Worm (Caenorhabditis elegans) whole organism, L2 larva: Measurements from ENCODE around the gene sqv-7.
"Not testable (repeated sequence)": the region's sequence is repeated elsewhere in the genome, so short reads cannot be mapped to it uniquely, and the experiment has no call there.

Source experiments
- C34F6.9 ChIP-seq: fragments of 150-350 bp; optimal IDR thresholded peaks from 2 replicates; lab custom pipeline; 2014; ENCODE audit warnings: missing biosample characterization, missing genetic modification characterization
- F13H6.1 ChIP-seq: sonication (generic microtip); optimal IDR thresholded peaks from 2 replicates; lab custom pipeline; 2016; ENCODE audit warnings: missing genetic modification characterization, missing compliant biosample characterization
- R02D3.7 ChIP-seq: fragments of 150-350 bp; optimal IDR thresholded peaks from 2 replicates; lab custom pipeline; 2014; ENCODE audit warnings: missing biosample characterization, missing genetic modification characterization
- Y55F3AM.14 ChIP-seq: fragments of 200-800 bp; sonication (Bioruptor generic); optimal IDR thresholded peaks from 2 replicates; lab custom pipeline; 2018; ENCODE audit warnings: mild to moderate bottlenecking, missing genetic modification characterization, missing compliant biosample characterization
- alr-1 ChIP-seq: fragments of 150-350 bp; optimal IDR thresholded peaks from 2 replicates; lab custom pipeline; 2014; ENCODE audit warnings: missing biosample characterization, missing genetic modification characterization
- aly-2 ChIP-seq: fragments of 150-350 bp; optimal IDR thresholded peaks from 2 replicates; lab custom pipeline; 2014; ENCODE audit warnings: missing biosample characterization, missing genetic modification characterization
- ama-1 ChIP-seq: fragments of 150-350 bp; optimal IDR thresholded peaks from 2 replicates; lab custom pipeline; 2018; ENCODE audit warnings: inconsistent platforms
- blmp-1 ChIP-seq: sonication (generic microtip); optimal IDR thresholded peaks from 2 replicates; lab custom pipeline; 2017; ENCODE audit warnings: missing genetic modification characterization, mild to moderate bottlenecking, missing compliant biosample characterization, antibody characterized with exemption, moderate library complexity; ENCODE audit not compliant: insufficient read depth
- ceh-16 ChIP-seq: fragments of 150-350 bp; optimal IDR thresholded peaks from 2 replicates; lab custom pipeline; 2014; ENCODE audit warnings: missing biosample characterization, missing genetic modification characterization
- crh-2 ChIP-seq: sonication (generic microtip); optimal IDR thresholded peaks from 2 replicates; lab custom pipeline; 2017; ENCODE audit warnings: missing biosample characterization, missing genetic modification characterization
- dmd-4 ChIP-seq: sonication (generic microtip); optimal IDR thresholded peaks from 2 replicates; lab custom pipeline; 2017; ENCODE audit warnings: missing biosample characterization, missing genetic modification characterization
- elt-1 ChIP-seq: fragments of 150-350 bp; optimal IDR thresholded peaks from 2 replicates; lab custom pipeline; 2014; ENCODE audit warnings: missing biosample characterization, missing genetic modification characterization
- elt-3 ChIP-seq: sonication (generic microtip); optimal IDR thresholded peaks from 2 replicates; lab custom pipeline; 2017; ENCODE audit warnings: missing biosample characterization, missing genetic modification characterization
- gmeb-1 ChIP-seq: fragments of 150-350 bp; optimal IDR thresholded peaks from 2 replicates; lab custom pipeline; 2014; ENCODE audit warnings: missing biosample characterization, missing genetic modification characterization
- lin-11 ChIP-seq: fragments of 150-350 bp; sonication (generic microtip); optimal IDR thresholded peaks from 2 replicates; lab custom pipeline; 2014; ENCODE audit warnings: missing biosample characterization, missing genetic modification characterization, inconsistent platforms, mixed read lengths
- lin-39 ChIP-seq: fragments of 150-350 bp; optimal IDR thresholded peaks from 2 replicates; lab custom pipeline; 2014; ENCODE audit warnings: missing biosample characterization, missing genetic modification reagents, missing genetic modification characterization
- lsy-2 ChIP-seq, 2 experiments: fragments of 150-350 bp in 1 of 2; sonication (generic microtip) in 1 of 2; optimal IDR thresholded peaks; 2 replicates each; lab custom pipeline; 2014 to 2017; ENCODE audit warnings: missing biosample characterization in 2 of 2, missing genetic modification characterization in 2 of 2
- mab-5 ChIP-seq: fragments of 150-350 bp; optimal IDR thresholded peaks from 2 replicates; lab custom pipeline; 2014; ENCODE audit warnings: missing biosample characterization, missing genetic modification characterization
- mbf-1 ChIP-seq: sonication (generic microtip); optimal IDR thresholded peaks from 2 replicates; lab custom pipeline; 2017; ENCODE audit warnings: missing biosample characterization, missing genetic modification characterization
- mdl-1 ChIP-seq, 2 experiments: fragments of 150-350 bp in 1 of 2; sonication (generic microtip) in 1 of 2; optimal IDR thresholded peaks; 2 replicates each; lab custom pipeline; 2017; ENCODE audit warnings: missing biosample characterization in 2 of 2, missing genetic modification characterization in 2 of 2
- nhr-10 ChIP-seq: sonication (generic microtip); optimal IDR thresholded peaks from 2 replicates; lab custom pipeline; 2017; ENCODE audit warnings: missing biosample characterization, missing genetic modification characterization
- nhr-11 ChIP-seq: fragments of 150-350 bp; optimal IDR thresholded peaks from 2 replicates; lab custom pipeline; 2014; ENCODE audit warnings: missing biosample characterization, missing genetic modification characterization
- nhr-12 ChIP-seq: fragments of 150-350 bp; optimal IDR thresholded peaks from 2 replicates; lab custom pipeline; 2014; ENCODE audit warnings: missing biosample characterization, missing genetic modification characterization
- nhr-129 ChIP-seq: fragments of 150-350 bp; optimal IDR thresholded peaks from 2 replicates; lab custom pipeline; 2014; ENCODE audit warnings: missing biosample characterization, missing genetic modification characterization
- nhr-21 ChIP-seq: fragments of 150-350 bp; optimal IDR thresholded peaks from 2 replicates; lab custom pipeline; 2014; ENCODE audit warnings: missing biosample characterization, missing genetic modification characterization
- nhr-23 ChIP-seq: fragments of 150-350 bp; optimal IDR thresholded peaks from 2 replicates; lab custom pipeline; 2014; ENCODE audit warnings: missing biosample characterization, missing genetic modification reagents, missing genetic modification characterization
- nhr-237 ChIP-seq: fragments of 150-350 bp; optimal IDR thresholded peaks from 2 replicates; lab custom pipeline; 2014; ENCODE audit warnings: missing biosample characterization, missing genetic modification characterization
- nhr-25 ChIP-seq: fragments of 150-350 bp; sonication (generic microtip); optimal IDR thresholded peaks from 3 replicates; lab custom pipeline; 2014; ENCODE audit warnings: missing biosample characterization, missing genetic modification characterization
- nhr-6 ChIP-seq: fragments of 150-350 bp; optimal IDR thresholded peaks from 2 replicates; lab custom pipeline; 2014; ENCODE audit warnings: missing biosample characterization, missing genetic modification characterization
- nhr-77 ChIP-seq: fragments of 150-350 bp; optimal IDR thresholded peaks from 2 replicates; lab custom pipeline; 2014; ENCODE audit warnings: missing biosample characterization, missing genetic modification characterization
- peb-1 ChIP-seq: fragments of 150-350 bp; optimal IDR thresholded peaks from 2 replicates; lab custom pipeline; 2014; ENCODE audit warnings: missing biosample characterization, missing genetic modification characterization
- sma-9 ChIP-seq, 2 experiments: fragments of 150-350 bp in 1 of 2; sonication (generic microtip) in 1 of 2; optimal IDR thresholded peaks; 2 replicates each; lab custom pipeline; 2014 to 2016; ENCODE audit warnings: missing genetic modification characterization in 2 of 2, mild to moderate bottlenecking in 1 of 2, missing biosample characterization in 1 of 2, missing compliant biosample characterization in 1 of 2, missing genetic modification reagents in 1 of 2, moderate library complexity in 1 of 2
- snpc-4 ChIP-seq: fragments of 150-350 bp; optimal IDR thresholded peaks from 2 replicates; lab custom pipeline; 2014; ENCODE audit warnings: missing biosample characterization, missing genetic modification characterization
- unc-39 ChIP-seq: fragments of 150-350 bp; optimal IDR thresholded peaks from 2 replicates; lab custom pipeline; 2014; ENCODE audit warnings: missing biosample characterization, missing genetic modification characterization
- unc-55 ChIP-seq: fragments of 150-350 bp; sonication (generic microtip); optimal IDR thresholded peaks from 3 replicates; lab custom pipeline; 2014; ENCODE audit warnings: missing biosample characterization, missing genetic modification reagents, missing genetic modification characterization
- unc-62 ChIP-seq: fragments of 150-350 bp; optimal IDR thresholded peaks from 2 replicates; lab custom pipeline; 2014; ENCODE audit warnings: missing biosample characterization, missing genetic modification reagents, missing genetic modification characterization
- zag-1 ChIP-seq: fragments of 150-350 bp; optimal IDR thresholded peaks from 2 replicates; lab custom pipeline; 2014; ENCODE audit warnings: missing biosample characterization, missing genetic modification characterization
- ztf-1 ChIP-seq: fragments of 200-800 bp; sonication (Bioruptor generic); conservative IDR thresholded peaks from 2 replicates; pipeline ENCODE4 v1.3.6; 2022; ENCODE audit warnings: missing genetic modification characterization, missing compliant biosample characterization
- ztf-11 ChIP-seq: sonication (generic microtip); optimal IDR thresholded peaks from 2 replicates; lab custom pipeline; 2017; ENCODE audit warnings: missing biosample characterization, missing genetic modification characterization

Gene sqv-7

DNA sequence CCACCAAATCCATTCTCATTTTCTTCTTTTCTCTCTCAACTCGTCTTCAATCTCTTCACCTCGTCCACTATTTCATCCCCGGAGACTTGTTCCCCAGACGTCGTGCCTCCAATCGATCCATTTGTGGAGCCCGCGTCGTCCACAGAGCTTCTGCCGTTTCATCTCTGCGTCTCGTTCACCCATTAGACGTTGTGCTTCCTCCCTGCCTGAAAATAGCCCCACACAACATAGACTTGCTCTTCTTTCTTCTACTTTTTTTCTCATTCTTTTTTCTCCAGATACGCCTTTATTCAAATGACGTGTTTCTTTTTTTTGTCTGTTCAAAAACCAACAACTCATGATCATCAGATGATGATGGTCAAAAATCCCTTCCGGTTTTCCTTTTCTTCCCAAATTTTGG, 19.5 kb downstream of the sqv-7 start (continued):
- TF ChIP-seq unc-62 (GFP tag; lab: Kevin White, UChicago) (peak; percentile 16), nhr-77 (tag; lab: Kevin White, UChicago) (no peak), blmp-1 (tag; lab: Kevin White, UChicago) (no peak), nhr-23 (tag; lab: Kevin White, UChicago) (no peak), alr-1 (no peak), gmeb-1 (no peak), nhr-25 (tag; lab: Kevin White, UChicago) (no peak), mab-5 (tag; lab: Kevin White, UChicago) (peak; percentile 24)

- TF ChIP-seq nhr-10 (tag; lab: Kevin White, UChicago) (no peak), ztf-11 (tag; lab: Kevin White, UChicago) (no peak), snpc-4 (tag; lab: Kevin White, UChicago) (peak; percentile 67)
Measured at ce11 chrII:6989830-6990287, 22.6 kb downstream of the sqv-7 start, which contains the start of gene C15F1.1. Gene C15F1.1, plus strand, starts transcription at chrII:6989880.

DNA sequence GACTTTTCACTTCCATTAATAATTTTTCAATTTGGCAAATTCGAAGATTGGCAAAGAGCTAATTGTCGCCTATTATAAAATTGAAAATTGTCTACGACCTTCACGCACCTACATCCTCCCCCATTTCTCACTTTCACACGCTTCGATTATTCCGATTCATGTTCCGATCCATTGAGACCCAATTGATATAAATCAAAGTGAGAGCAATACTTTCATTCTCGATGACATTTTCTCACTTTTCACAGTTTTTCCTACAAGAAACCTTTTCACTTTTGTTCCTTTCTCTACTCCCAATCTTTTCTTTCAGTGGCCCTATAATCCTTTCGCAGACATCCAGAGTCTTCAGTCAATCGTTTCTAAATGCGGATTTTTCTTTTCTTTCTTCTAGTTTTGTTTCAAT, 32.8 kb downstream of the sqv-7 start, which contains the start of gene C15F1.2:
Gene C15F1.2, plus strand, starts transcription at position 308 of the 400 bp plus-strand sequence.
- TF ChIP-seq mdl-1 (tag; optimal IDR thresholded peaks at IDR 0.05; lab: Kevin White, UChicago) = no peak
- no peak for TF ChIP-seq gmeb-1
- TF ChIP-seq blmp-1 (tag; lab: Kevin White, UChicago) = peak; percentile 34
- no peak for TF ChIP-seq F13H6.1 (tag; lab: Kevin White, UChicago)

ce11 chrII:6978908-6979307, 33.6 kb downstream of the sqv-7 start:
- no peak for TF ChIP-seq nhr-6 (tag; lab: Kevin White, UChicago)
- TF ChIP-seq lin-39 (tag; lab: Kevin White, UChicago) = no peak
- no peak for TF ChIP-seq aly-2
- no peak for TF ChIP-seq Y55F3AM.14
- TF ChIP-seq crh-2 (tag; lab: Kevin White, UChicago) = no peak
- no peak for TF ChIP-seq elt-1 (tag; lab: Kevin White, UChicago)
- TF ChIP-seq nhr-12 (tag; lab: Kevin White, UChicago) = no peak
- no peak for TF ChIP-seq C34F6.9 (tag; lab: Kevin White, UChicago)
- no peak for TF ChIP-seq nhr-10 (tag; lab: Kevin White, UChicago)
- TF ChIP-seq lsy-2 (tag; optimal IDR thresholded peaks at IDR 0.05; lab: Kevin White, UChicago) = no peak
- no peak for TF ChIP-seq dmd-4 (tag; lab: Kevin White, UChicago)

- not testable (repeated sequence) for TF ChIP-seq mdl-1 (tag; optimal IDR thresholded peaks at IDR 0.05; lab: Kevin White, UChicago); nhr-23 (tag; lab: Kevin White, UChicago); nhr-237 (tag; lab: Kevin White, UChicago)
Measured at ce11 chrII:6977732-6978131, 34.8 kb downstream of the sqv-7 start, which contains the start of gene C15F1.8. Gene C15F1.8, minus strand, starts transcription at chrII:6977832.

DNA sequence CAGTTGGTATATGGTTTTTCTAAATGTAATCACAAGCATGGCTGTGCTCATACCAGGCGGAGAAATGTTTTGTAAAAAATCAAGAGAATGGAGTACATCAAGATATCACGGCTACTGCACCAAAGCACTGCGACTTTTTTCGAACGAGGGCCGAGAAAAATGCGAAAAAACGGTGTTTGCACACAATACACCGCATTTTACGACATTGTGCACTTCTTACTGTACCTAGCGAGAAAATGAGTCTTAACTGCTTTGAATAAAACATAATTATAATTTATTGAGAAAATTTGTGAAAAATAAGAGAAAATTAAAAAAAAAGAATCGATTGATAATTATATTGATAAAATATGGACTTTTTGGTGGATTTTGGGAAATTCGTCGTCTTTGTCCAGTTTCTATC, 36.8 kb downstream of the sqv-7 start:
- TF ChIP-seq ama-1 (lab: Kevin White, UChicago) = no peak
- no peak for TF ChIP-seq nhr-11 (tag; lab: Kevin White, UChicago)
- TF ChIP-seq lsy-2 (tag; optimal IDR thresholded peaks at IDR 0.05; lab: Kevin White, UChicago) = peak in 1 of 2 experiments; percentile 72

- TF ChIP-seq elt-3 (tag; lab: Kevin White, UChicago) (no peak), mab-5 (tag; lab: Kevin White, UChicago) (no peak), nhr-21 (no peak), crh-2 (tag; lab: Kevin White, UChicago) (peak; percentile 43), unc-39 (tag; lab: Kevin White, UChicago) (no peak), ztf-1 (GFP tag; lab: Robert Waterston, UW) (no peak), aly-2 (no peak), lsy-2 (tag; optimal IDR thresholded peaks at IDR 0.05; lab: Kevin White, UChicago) (peak; percentile 27 to 82), elt-1 (tag; lab: Kevin White, UChicago) (no peak), peb-1 (tag; lab: Kevin White, UChicago) (no peak), Y55F3AM.14 (no peak), mbf-1 (no peak), ceh-16 (tag; lab: Kevin White, UChicago) (no peak), ztf-11 (tag; lab: Kevin White, UChicago) (no peak), zag-1 (tag; lab: Kevin White, UChicago) (no peak), nhr-129 (peak; percentile 38), nhr-11 (tag; lab: Kevin White, UChicago) (no peak), unc-55 (GFP tag; lab: Kevin White, UChicago) (peak; percentile 83), nhr-25 (tag; lab: Kevin White, UChicago) (peak; percentile 24), sma-9 (GFP tag; optimal IDR thresholded peaks at IDR 0.05; lab: Kevin White, UChicago) (peak; percentile 44), sma-9 (tag; optimal IDR thresholded peaks at IDR 0.05; lab: Kevin White, UChicago) (no peak), nhr-77 (tag; lab: Kevin White, UChicago) (no peak), unc-62 (GFP tag; lab: Kevin White, UChicago) (no peak), R02D3.7 (tag; lab: Kevin White, UChicago) (no peak), gmeb-1 (peak; percentile 92), lin-11 (tag; lab: Kevin White, UChicago) (no peak), snpc-4 (tag; lab: Kevin White, UChicago) (peak; percentile 40)
Measured at ce11 chrII:6974011-6974410, 38.5 kb downstream of the sqv-7 start.
